Worm (Caenorhabditis elegans): ENCODE measurements around the gene Y49E10.29.

Y49E10.29 gene

DNA sequence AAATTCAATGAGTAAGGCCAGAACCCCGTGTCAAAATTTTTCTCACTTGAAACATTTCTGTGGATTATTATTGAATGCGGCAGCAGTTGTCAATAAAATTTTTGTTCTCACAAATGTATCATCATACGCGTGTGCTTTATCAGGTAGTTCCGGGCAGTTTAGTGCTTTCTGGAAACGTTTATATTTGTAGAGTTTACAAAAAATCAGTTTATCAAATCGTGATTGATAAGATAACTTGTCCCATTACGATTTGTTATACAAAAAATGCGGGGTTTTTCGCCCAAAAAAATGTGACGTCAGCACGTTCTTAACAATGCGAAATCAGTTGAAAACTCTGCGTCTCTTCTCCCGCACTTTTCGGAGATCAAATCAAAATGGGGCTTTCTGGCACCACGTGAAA lies 23.7 kb upstream of the Y49E10.29 start:
- no peak for TF ChIP-seq unc-62 (GFP tag; optimal IDR thresholded peaks at IDR 0.05)

DNA sequence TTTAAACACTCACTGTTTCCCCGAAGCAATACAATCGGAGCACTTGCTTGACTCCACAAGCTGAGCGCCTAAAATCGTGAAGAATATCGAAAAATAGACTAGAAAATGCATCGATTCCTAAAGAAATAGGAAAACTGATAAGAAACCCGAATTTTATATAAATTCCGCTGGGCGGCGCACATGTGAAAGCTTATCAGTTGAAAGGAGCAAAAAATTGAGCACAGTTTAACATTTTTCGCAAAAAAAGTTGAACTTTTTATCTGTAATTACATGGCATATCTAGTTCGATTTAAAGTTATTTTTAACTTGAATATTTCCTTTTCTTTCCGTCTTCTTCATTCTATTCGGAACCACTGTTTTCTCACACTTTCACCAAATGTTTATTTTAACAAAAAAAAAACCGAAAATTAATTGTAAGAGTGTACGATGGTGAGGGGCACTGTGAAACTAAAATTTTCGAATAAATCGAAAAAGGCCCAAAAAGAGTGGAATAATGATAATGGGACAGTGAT lies 22.9 kb upstream of the Y49E10.29 start, which contains the start of gene Y49E10.18:
Gene Y49E10.18 (minus strand): TSS at position 116 of the 512 bp plus-strand sequence.
- no peak for TF ChIP-seq unc-62 (GFP tag; optimal IDR thresholded peaks at IDR 0.05)

DNA sequence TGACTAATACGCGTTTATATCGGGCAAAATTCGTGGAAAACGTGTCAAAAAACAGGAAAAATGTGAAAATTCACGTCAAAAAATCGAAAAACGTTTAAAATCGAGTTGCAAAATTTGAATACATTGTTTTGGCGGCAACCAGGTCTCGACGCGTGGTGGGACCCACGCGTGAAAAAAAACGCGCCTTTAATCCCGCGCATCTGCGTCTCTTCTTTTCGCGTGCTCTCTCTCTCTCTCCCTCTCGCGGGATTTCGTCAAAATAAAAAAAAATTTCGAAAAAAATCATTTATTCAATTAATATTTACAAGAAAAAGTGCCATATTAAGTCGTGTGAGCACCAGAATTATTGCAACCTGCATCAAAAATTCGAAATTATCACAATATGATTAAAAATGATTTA lies 15.7 kb upstream of the Y49E10.29 start, which contains the start of gene ani-1:
Gene ani-1 (minus strand): TSS at position 61 of the 400 bp plus-strand sequence.
- TF ChIP-seq unc-62 (GFP tag; optimal IDR thresholded peaks at IDR 0.05), result no peak

DNA sequence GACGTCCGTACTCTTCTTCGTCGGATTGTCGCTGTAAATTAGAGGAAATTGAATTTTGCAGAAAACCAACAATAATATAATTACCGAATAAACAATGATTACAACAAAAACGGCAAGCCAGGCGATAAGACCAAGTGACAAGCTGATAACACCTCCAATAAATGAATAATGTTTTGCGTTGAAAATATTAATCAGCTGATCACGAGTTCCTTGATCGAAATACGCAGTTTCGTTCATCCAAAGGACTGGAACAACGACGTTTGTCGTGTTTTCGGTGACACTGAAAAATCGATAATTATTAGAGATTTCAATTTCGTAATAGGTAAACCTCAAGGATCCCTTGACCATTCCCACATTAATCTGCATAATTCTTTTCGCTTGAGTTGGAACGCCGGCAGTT lies 15.2 kb upstream of the Y49E10.29 start:
- TF ChIP-seq unc-62 (GFP tag; optimal IDR thresholded peaks at IDR 0.05), result no peak

DNA sequence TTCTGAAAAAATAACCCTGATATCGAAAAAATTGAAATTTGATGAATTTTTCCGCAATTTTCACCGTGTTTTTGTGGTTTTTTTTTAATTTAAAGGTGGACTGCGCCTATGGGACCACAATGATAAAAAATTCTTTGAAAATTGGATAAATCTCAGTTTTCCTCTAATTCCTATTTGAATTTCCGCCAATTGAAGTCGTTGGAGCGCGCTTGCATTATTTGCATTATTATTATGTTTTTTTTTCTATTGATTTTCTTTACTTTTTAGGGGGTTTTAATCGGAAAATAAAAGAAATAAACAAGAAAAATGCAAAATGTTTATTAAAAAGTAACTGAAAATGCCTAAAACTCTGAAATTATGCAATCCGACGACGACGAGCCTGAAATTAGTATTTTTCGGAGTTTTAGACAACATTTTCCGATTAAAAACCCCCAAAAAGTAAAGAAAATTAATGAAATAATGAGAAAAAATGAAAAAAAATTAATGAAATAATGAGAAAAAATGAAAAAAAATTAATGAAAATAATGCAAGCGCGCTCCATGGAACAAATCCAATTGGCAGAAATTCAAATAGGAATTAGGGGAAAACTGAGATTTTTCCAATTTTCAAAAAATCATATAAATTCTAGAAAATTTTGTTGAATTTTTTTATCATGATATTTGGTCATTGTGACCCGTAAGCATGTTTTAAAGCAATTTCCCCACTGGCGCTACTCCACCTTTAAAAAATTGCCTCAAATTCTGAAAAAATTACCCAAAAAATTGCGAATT lies 13.1 kb upstream of the Y49E10.29 start:
- TF ChIP-seq unc-62 (GFP tag; optimal IDR thresholded peaks at IDR 0.05), result no peak

DNA sequence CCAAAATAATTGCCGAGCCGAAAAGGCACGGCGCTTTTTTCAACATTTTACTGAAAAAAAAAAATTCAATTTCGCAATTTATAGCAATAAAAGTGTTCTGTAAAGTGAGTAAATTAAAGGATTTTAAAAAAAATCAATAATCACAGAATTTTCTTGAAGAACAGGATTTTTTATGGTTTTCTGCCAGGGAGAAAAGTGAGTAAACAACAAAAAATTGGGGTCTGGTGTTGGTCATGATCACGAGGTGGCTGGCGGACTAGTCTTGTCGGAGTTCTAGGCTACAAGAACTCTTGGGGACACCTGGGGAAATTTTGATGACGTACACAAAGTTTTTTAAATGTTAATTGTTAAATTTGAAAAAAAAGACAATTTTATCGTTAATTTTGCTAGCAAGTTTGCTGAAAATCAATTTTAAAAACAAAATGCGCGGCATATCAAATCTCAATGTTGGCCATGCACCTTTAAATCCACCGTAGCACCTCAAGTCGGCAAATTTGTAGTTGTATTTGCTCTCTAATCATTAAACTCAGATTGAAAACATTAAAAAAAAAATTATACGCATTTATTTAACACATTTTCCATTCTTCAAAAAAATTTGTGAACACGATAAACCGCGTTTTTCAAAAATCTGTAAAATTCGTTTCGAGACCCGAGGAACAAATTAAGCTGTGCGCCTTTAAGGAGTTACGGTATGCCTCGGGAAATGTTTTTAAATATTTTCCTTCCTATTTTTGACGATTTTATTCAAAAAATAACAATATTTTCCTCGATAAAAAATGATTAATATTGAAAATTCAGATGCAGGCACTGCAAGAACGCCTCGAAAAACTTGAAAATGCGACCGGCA lies 11.9 kb upstream of the Y49E10.29 start, which contains the start of the genes scav-3 and Y49E10.21:
Gene scav-3 (minus strand): TSS at position 50 of the 847 bp plus-strand sequence.
Gene Y49E10.21 (plus strand): TSS at position 797 of the 847 bp plus-strand sequence.
- TF ChIP-seq unc-62 (GFP tag; optimal IDR thresholded peaks at IDR 0.05), result no peak

DNA sequence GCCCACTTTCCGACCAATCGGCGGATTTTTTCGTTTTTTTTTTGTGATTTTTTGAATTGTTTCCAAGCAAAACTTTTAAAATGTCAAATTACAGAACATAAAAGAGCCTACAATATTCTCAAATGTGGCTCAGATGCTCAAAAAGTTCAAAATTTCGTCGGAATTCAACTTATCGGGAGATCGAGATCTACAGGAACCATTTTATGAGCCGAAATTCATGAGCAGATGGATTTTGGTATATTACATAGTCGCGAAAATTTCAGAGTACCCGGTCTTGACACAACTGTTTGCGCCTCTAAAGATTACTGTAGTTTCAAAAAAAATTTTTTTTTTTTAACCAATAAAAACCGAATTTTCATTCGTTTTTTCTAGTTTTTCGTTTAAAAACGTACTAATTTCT lies 10.0 kb upstream of the Y49E10.29 start:
- TF ChIP-seq unc-62 (GFP tag; optimal IDR thresholded peaks at IDR 0.05), result no peak

DNA sequence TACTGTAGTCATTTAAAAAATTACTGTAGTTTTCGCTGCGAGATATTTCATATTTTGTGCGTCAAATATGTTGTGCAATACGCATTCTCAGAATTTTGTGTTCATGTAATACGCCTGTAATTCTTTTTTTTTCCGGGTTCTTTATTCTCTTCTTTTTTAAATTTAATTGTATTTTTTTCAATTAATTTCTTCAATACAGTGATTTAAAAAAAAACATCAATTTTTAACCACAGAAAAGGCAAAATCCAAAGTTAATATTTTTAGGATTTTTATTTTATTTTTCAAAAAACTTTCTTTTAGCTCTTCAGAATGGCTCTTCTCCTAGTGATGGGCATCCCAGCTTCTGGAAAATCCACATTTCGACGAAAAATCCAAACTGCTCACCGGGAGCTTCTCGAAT lies 2.7 kb upstream of the Y49E10.29 start, which contains the start of gene pstk-1:
Gene pstk-1 (plus strand): TSS at position 301 of the 400 bp plus-strand sequence.
- TF ChIP-seq unc-62 (GFP tag; optimal IDR thresholded peaks at IDR 0.05), result no peak

DNA sequence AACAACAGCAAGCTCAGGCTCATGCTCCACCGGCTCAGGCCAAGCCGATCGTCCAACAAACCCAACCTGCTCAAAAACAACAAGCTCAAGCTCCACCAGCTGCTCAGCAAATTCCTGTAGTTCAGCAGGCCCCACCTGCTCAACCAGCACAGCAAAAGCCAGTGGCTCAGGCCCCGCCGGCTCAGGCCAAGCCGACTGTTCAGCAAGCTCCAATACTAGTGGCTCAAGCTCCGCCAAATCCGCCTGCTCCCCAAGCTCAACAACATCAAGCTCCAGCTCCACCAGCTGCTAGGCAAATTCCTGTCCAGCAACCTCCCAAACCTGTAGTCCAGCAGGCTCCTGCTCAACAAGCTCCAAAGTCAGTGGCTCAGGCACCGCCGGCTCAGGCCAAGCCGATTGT lies 831 bp downstream of the Y49E10.29 start:
- TF ChIP-seq unc-62 (GFP tag; optimal IDR thresholded peaks at IDR 0.05), result no peak

DNA sequence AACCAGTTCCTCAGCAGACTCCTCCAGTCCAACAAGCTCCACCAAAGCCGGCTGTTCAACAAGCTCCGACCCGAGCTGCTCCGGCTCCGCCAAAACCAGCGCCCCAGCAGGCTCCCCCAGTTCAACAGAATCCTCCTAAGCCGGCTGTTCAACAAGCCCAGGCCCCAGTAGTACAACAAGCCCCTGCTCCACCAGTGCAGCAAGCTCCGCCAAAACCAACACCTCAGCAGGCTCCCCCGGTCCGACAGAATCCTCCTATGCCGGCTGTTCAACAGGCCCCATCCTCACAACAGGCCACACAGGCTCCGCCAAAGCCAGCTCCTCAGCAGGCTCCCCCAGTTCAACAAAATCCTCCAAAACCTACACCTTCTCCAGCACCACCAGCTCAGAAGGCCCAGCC lies 1.6 kb downstream of the Y49E10.29 start:
- no peak for TF ChIP-seq unc-62 (GFP tag; optimal IDR thresholded peaks at IDR 0.05)

DNA sequence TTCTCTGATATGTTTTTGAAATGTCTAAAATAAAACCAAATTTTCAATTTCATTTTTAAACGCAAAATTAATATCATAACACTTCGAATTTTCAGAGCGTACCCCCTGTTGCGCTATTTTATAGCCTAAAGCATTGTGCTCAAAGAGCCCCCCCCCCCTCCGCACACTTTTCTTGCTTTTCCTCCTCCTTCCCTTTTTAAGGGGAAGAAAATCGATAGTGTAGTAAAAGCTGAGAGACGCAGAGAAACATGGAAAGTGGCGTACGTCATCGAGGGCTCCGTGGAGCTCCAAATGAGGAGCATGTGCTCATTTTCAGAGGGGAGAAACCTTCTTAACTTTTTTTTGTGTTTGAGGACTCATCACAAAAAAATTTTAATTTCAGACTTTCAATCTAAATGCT lies 3.5 kb downstream of the Y49E10.29 start, which contains the start of gene cccp-1:
Gene cccp-1 (plus strand): TSS at position 377 of the 400 bp plus-strand sequence.
- no peak for TF ChIP-seq unc-62 (GFP tag; optimal IDR thresholded peaks at IDR 0.05)

DNA sequence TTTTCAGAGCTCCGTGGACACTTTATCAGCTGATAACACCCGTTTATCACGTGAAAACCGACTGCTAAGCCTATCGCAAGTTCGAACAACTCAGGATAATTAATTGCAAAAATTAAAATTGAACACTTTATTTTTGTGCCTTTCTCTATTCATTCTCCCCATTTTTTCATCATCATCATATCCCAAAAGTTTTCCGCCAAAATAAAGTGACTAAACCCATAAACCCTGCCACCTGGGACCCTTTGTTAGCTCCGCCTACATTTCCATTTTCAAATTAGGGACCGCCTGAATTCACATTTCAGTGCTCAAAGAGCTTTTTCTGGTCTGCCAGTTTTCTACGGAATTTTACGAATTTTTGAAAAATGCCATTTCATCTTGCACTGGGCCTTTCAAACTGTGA lies 15.5 kb downstream of the Y49E10.29 start, which contains the start of gene arrd-16:
Gene arrd-16 (plus strand): TSS at position 301 of the 400 bp plus-strand sequence.
- TF ChIP-seq unc-62 (GFP tag; optimal IDR thresholded peaks at IDR 0.05), result no peak

DNA sequence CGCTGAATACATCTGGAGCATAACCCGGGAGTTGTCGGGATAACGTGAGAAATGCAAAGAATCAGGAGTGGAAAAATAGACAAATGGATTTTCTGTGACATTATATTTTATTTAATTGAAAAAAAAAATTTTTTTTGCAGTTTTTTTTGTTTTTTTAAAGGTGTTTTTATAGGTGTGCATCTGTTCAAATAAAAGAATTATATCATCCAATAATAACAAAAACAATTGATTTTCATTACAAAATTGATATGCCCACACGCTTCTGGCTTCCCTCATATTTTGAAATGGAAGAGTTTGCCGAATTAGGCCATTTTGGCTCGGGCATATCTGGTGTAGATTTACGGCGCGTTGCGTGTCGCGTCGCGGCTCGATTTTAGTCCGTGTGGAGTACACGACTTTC lies 23.0 kb downstream of the Y49E10.29 start, which contains the start of gene Y49E10.25:
Gene Y49E10.25 (minus strand): TSS at position 101 of the 400 bp plus-strand sequence.
- no peak for TF ChIP-seq unc-62 (GFP tag; optimal IDR thresholded peaks at IDR 0.05)

DNA sequence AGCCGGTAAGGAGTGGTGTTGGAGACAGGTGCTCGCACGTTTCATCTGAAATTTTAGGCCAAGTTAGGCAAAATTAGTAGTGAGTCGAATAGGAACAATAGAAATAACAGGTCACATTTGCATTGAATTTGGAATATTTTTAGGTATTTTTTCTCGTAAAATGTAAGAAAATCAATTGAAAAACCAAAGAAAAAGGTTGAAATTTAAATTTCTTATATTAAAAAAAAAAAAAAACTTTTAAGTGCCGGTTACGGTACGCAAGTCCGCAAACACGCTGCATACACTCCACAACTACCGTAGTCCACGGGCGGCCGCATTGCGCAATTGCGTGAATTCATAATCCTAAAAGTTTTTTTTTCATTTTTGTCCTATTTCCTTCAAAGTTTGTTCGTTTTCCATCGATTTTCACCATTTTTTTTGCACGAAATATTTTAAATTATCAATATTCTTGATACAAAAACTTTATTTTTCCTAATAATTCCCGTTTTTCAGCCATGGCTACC lies 26.7 kb downstream of the Y49E10.29 start, which contains the start of the genes Y111B2A.1 and Y111B2A.2:
Gene Y111B2A.1 (minus strand): TSS at position 51 of the 503 bp plus-strand sequence.
Gene Y111B2A.2 (plus strand): TSS at position 493 of the 503 bp plus-strand sequence.
- no peak for TF ChIP-seq unc-62 (GFP tag; optimal IDR thresholded peaks at IDR 0.05)

DNA sequence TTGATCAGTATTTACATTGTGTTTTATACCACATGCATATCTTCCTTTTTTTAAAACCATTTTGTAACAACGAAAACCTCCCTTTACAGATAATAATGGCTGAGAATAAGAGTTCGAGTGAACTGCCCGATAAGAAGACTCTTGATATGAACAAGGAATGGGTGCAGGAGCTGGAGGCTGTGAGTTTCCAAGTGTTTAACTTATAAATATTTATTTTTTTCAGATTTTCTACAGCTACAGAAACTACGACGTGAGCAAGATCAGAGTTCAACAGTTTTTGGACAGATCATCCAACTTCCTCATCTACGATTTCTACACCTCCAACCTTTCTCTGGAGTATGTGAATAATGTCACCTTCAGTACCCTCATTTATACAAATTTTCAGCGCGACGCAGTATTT lies 27.5 kb downstream of the Y49E10.29 start, which contains the start of gene herd-1:
Gene herd-1 (plus strand): TSS at position 90 of the 400 bp plus-strand sequence.
- TF ChIP-seq unc-62 (GFP tag; optimal IDR thresholded peaks at IDR 0.05), result no peak
